Fruit fly (Drosophila melanogaster) whole organism, wandering third instar larva: ENCODE results near the gene Tnpo-SR.

Source experiments
- Abd-B ChIP-seq: fragments of >200 bp; optimal IDR thresholded peaks from 2 replicates; lab custom pipeline; 2017; ENCODE audit warnings: missing biosample characterization, missing genetic modification characterization
- CG32264 ChIP-seq: fragments of 200-800 bp; sonication (Bioruptor generic); optimal IDR thresholded peaks from 2 replicates; lab custom pipeline; 2016; ENCODE audit warnings: missing biosample characterization, missing genetic modification characterization
- CG9705 ChIP-seq: fragments of 200-800 bp; sonication (Bioruptor generic); optimal IDR thresholded peaks from 2 replicates; lab custom pipeline; 2018; ENCODE audit warnings: missing biosample characterization, mild to moderate bottlenecking, missing genetic modification characterization
- CrebA ChIP-seq: fragments of 200-800 bp; sonication (Bioruptor generic); optimal IDR thresholded peaks from 2 replicates; lab custom pipeline; 2016; ENCODE audit warnings: missing biosample characterization, mild to moderate bottlenecking, missing genetic modification characterization, borderline replicate concordance
- Dfd ChIP-seq: fragments of >200 bp; optimal IDR thresholded peaks from 2 replicates; lab custom pipeline; 2017; ENCODE audit warnings: missing biosample characterization, missing genetic modification characterization
- Dif ChIP-seq: fragments of 200-275, 200-300 bp; sonication (Bioruptor generic); optimal IDR thresholded peaks from 2 replicates; lab custom pipeline; 2018; ENCODE audit warnings: missing biosample characterization, missing genetic modification characterization; ENCODE audit not compliant: partially characterized antibody
- GATAd ChIP-seq: sonication (Bioruptor generic); optimal IDR thresholded peaks from 2 replicates; lab custom pipeline; 2016; ENCODE audit warnings: missing biosample characterization, missing genetic modification characterization
- HLH106 ChIP-seq: fragments of 200-800 bp; optimal IDR thresholded peaks from 3 replicates; lab custom pipeline; 2019; ENCODE audit warnings: missing biosample characterization, mild to moderate bottlenecking, missing genetic modification characterization, moderate library complexity
- Hnf4 ChIP-seq: fragments of 200-800 bp; sonication (Bioruptor generic); optimal IDR thresholded peaks from 2 replicates; lab custom pipeline; 2016; ENCODE audit warnings: missing biosample characterization, mild to moderate bottlenecking, missing genetic modification characterization
- Hr78 ChIP-seq: fragments of >200 bp; optimal IDR thresholded peaks from 2 replicates; lab custom pipeline; 2017; ENCODE audit warnings: missing biosample characterization, missing genetic modification characterization
- Hr83 ChIP-seq: fragments of 200-300 bp; sonication (Bioruptor generic); optimal IDR thresholded peaks from 2 replicates; lab custom pipeline; 2016; ENCODE audit warnings: missing biosample characterization, mild to moderate bottlenecking, missing genetic modification characterization, moderate library complexity; ENCODE audit not compliant: poor library complexity, severe bottlenecking
- Jra ChIP-seq: sonication (Bioruptor generic); optimal IDR thresholded peaks from 2 replicates; lab custom pipeline; 2016; ENCODE audit warnings: missing biosample characterization, missing genetic modification characterization
- Mio ChIP-seq: sonication (Bioruptor generic); optimal IDR thresholded peaks from 2 replicates; lab custom pipeline; 2016; ENCODE audit warnings: missing biosample characterization, missing genetic modification characterization
- Myc ChIP-seq: fragments of >200 bp; optimal IDR thresholded peaks from 2 replicates; lab custom pipeline; 2017
- N ChIP-seq: fragments of >200 bp; optimal IDR thresholded peaks from 2 replicates; lab custom pipeline; 2018; ENCODE audit warnings: missing biosample characterization, missing external identifiers, missing genetic modification characterization
- OdsH ChIP-seq: fragments of 200-800 bp; sonication (Bioruptor generic); optimal IDR thresholded peaks from 2 replicates; lab custom pipeline; 2016; ENCODE audit warnings: missing biosample characterization, mild to moderate bottlenecking, missing genetic modification characterization
- Rel ChIP-seq, 2 experiments: fragments of 200-800 bp; sonication (Bioruptor generic) in 1 of 2; optimal IDR thresholded peaks; 2 replicates in 1 of 2; 3 replicates in 1 of 2; lab custom pipeline; 2016 to 2019; ENCODE audit warnings: mild to moderate bottlenecking in 2 of 2, missing biosample characterization in 2 of 2, missing genetic modification characterization in 2 of 2, moderate library complexity in 1 of 2
- Sp1 ChIP-seq: fragments of 200-800 bp; sonication (Bioruptor generic); optimal IDR thresholded peaks from 3 replicates; lab custom pipeline; 2019; ENCODE audit warnings: missing biosample characterization, mild to moderate bottlenecking, missing genetic modification characterization, moderate library complexity
- Vsx2 ChIP-seq: fragments of 200-300, 225-300 bp; sonication (Bioruptor generic); optimal IDR thresholded peaks from 2 replicates; lab custom pipeline; 2018; ENCODE audit warnings: missing biosample characterization, missing genetic modification characterization; ENCODE audit not compliant: partially characterized antibody
- br ChIP-seq: fragments of 200-800 bp; sonication (Bioruptor generic); optimal IDR thresholded peaks from 2 replicates; lab custom pipeline; 2016; ENCODE audit warnings: missing biosample characterization, missing genetic modification characterization
- brk ChIP-seq: fragments of 200-800 bp; sonication (Bioruptor generic); optimal IDR thresholded peaks from 2 replicates; lab custom pipeline; 2016; ENCODE audit warnings: missing biosample characterization, mild to moderate bottlenecking, missing genetic modification characterization
- dl ChIP-seq, 2 experiments: fragments of 175-275, 200-275 bp in 1 of 2; fragments of 200-275 bp in 1 of 2; sonication (Bioruptor generic); optimal IDR thresholded peaks; lab custom pipeline; 2018; ENCODE audit warnings: mild to moderate bottlenecking in 2 of 2, missing biosample characterization in 2 of 2, missing genetic modification characterization in 2 of 2, moderate library complexity in 2 of 2; ENCODE audit not compliant: partially characterized antibody in 2 of 2, insufficient read depth in 1 of 2
- dmrt93B ChIP-seq: fragments of 200-800 bp; sonication (Bioruptor generic); optimal IDR thresholded peaks from 2 replicates; lab custom pipeline; 2018; ENCODE audit warnings: missing biosample characterization, mild to moderate bottlenecking, missing genetic modification characterization
- dsf ChIP-seq: sonication (Bioruptor generic); optimal IDR thresholded peaks from 2 replicates; lab custom pipeline; 2016; ENCODE audit warnings: missing biosample characterization, missing genetic modification characterization, borderline replicate concordance
- ey ChIP-seq: fragments of 200-800 bp; sonication (Bioruptor generic); optimal IDR thresholded peaks from 2 replicates; lab custom pipeline; 2016; ENCODE audit warnings: missing biosample characterization, missing genetic modification characterization
- foxo ChIP-seq, 2 experiments: fragments of 200-800 bp; sonication (Bioruptor generic); optimal IDR thresholded peaks; 2 replicates in 1 of 2; 3 replicates in 1 of 2; lab custom pipeline; 2016 to 2017; ENCODE audit warnings: missing biosample characterization in 2 of 2, missing genetic modification characterization in 2 of 2
- fru ChIP-seq: fragments of 200-800 bp; sonication (Bioruptor generic); optimal IDR thresholded peaks from 3 replicates; lab custom pipeline; 2016; ENCODE audit warnings: missing biosample characterization, mild to moderate bottlenecking, missing genetic modification characterization
- h ChIP-seq: fragments of 200-800 bp; sonication (Bioruptor generic); optimal IDR thresholded peaks from 3 replicates; lab custom pipeline; 2016; ENCODE audit warnings: missing biosample characterization, mild to moderate bottlenecking, missing genetic modification characterization
- jim ChIP-seq: fragments of 175-275, 200-325 bp; sonication (Bioruptor generic); optimal IDR thresholded peaks from 2 replicates; lab custom pipeline; 2016; ENCODE audit warnings: missing biosample characterization, mild to moderate bottlenecking, missing genetic modification characterization
- lola ChIP-seq: fragments of >200 bp; optimal IDR thresholded peaks from 2 replicates; lab custom pipeline; 2017; ENCODE audit warnings: missing biosample characterization, missing genetic modification characterization
- pan ChIP-seq: fragments of >200 bp; optimal IDR thresholded peaks from 2 replicates; lab custom pipeline; 2017
- psq ChIP-seq: fragments of 200-800 bp; sonication (Bioruptor generic); optimal IDR thresholded peaks from 3 replicates; lab custom pipeline; 2017; ENCODE audit warnings: missing biosample characterization, mild to moderate bottlenecking, missing genetic modification characterization, moderate library complexity
- rgr ChIP-seq: fragments of 200-800 bp; sonication (Bioruptor generic); optimal IDR thresholded peaks from 3 replicates; lab custom pipeline; 2016; ENCODE audit warnings: missing biosample characterization, mild to moderate bottlenecking, missing genetic modification characterization
- sage ChIP-seq: fragments of 200-800 bp; sonication (Bioruptor generic); optimal IDR thresholded peaks from 2 replicates; lab custom pipeline; 2016; ENCODE audit warnings: missing biosample characterization, mild to moderate bottlenecking, missing genetic modification characterization
- sv ChIP-seq: fragments of 200-800 bp; sonication (Bioruptor generic); optimal IDR thresholded peaks from 3 replicates; lab custom pipeline; 2016; ENCODE audit warnings: missing biosample characterization, missing genetic modification characterization
- tai ChIP-seq: sonication (Bioruptor generic); optimal IDR thresholded peaks from 2 replicates; lab custom pipeline; 2016; ENCODE audit warnings: missing biosample characterization, missing genetic modification characterization
- usp ChIP-seq: fragments of >200 bp; optimal IDR thresholded peaks from 2 replicates; lab custom pipeline; 2017; ENCODE audit warnings: missing biosample characterization, missing genetic modification characterization
- woc ChIP-seq: sonication (Bioruptor generic); optimal IDR thresholded peaks from 2 replicates; lab custom pipeline; 2016; ENCODE audit warnings: missing biosample characterization, mild to moderate bottlenecking, missing genetic modification characterization

Gene Tnpo-SR

dm6 chr2L:2751085-2751710 is 8.5 kb upstream of the Tnpo-SR start:
- TF ChIP-seq woc (no peak), Rel (GFP tag; optimal IDR thresholded peaks at IDR 0.05; lab: Kevin White, UChicago) (no peak), Rel (tag; optimal IDR thresholded peaks at IDR 0.05; lab: Kevin White, UChicago) (peak; percentile 70), Hnf4 (GFP tag; lab: Kevin White, UChicago) (peak; percentile 16), dl (GFP tag; optimal IDR thresholded peaks at IDR 0.05; lab: Kevin White, UChicago; ENCODE audit: insufficient read depth in 1 of 2, partially characterized antibody in 2 of 2) (peak in 1 of 2 experiments; percentile 13), Dif (GFP tag; lab: Kevin White, UChicago) (peak; percentile 57), Hr83 (GFP tag; lab: Kevin White, UChicago) (peak; percentile 1), OdsH (no peak), h (GFP tag; lab: Kevin White, UChicago) (peak; percentile 54)

- no peak for TF ChIP-seq usp (GFP tag; lab: Kevin White, UChicago)
- peak; percentile 92 for TF ChIP-seq woc
- no peak for TF ChIP-seq lola (GFP tag; lab: Kevin White, UChicago)
- TF ChIP-seq h (GFP tag; lab: Kevin White, UChicago): peak; percentile 96
- peak; percentile 65 for TF ChIP-seq dsf (GFP tag; lab: Kevin White, UChicago)
- TF ChIP-seq pan (lab: Kevin White, UChicago): no peak
- peak; percentile 98 for TF ChIP-seq OdsH
- TF ChIP-seq Sp1 (GFP tag; lab: Kevin White, UChicago): peak; percentile 98
- TF ChIP-seq Rel (GFP tag; optimal IDR thresholded peaks at IDR 0.05; lab: Kevin White, UChicago): peak; percentile 85
- peak; percentile 25 for TF ChIP-seq Rel (tag; optimal IDR thresholded peaks at IDR 0.05; lab: Kevin White, UChicago)
- peak; percentile 61 for TF ChIP-seq Dif (GFP tag; lab: Kevin White, UChicago)
- peak; percentile 97 for TF ChIP-seq br (GFP tag; lab: Kevin White, UChicago)
- peak; percentile 98 for TF ChIP-seq fru (GFP tag; lab: Kevin White, UChicago)
- peak; percentile 76 for TF ChIP-seq Dfd (GFP tag; lab: Kevin White, UChicago)
- peak; percentile 81 for TF ChIP-seq sv (GFP tag; lab: Kevin White, UChicago)
- peak; percentile 92 for TF ChIP-seq CG9705 (GFP tag; lab: Kevin White, UChicago)
- TF ChIP-seq Abd-B (GFP tag; lab: Kevin White, UChicago): no peak
- TF ChIP-seq dl (GFP tag; optimal IDR thresholded peaks at IDR 0.05; lab: Kevin White, UChicago; ENCODE audit: insufficient read depth in 1 of 2, partially characterized antibody in 2 of 2): peak; percentile 12 to 28
- peak; percentile 97 for TF ChIP-seq ey (GFP tag; lab: Kevin White, UChicago)
- TF ChIP-seq dmrt93B (GFP tag; lab: Kevin White, UChicago): peak; percentile 96
- no peak for TF ChIP-seq GATAd (GFP tag; lab: Kevin White, UChicago)
- TF ChIP-seq Hr83 (GFP tag; lab: Kevin White, UChicago): peak; percentile 87
- TF ChIP-seq foxo (GFP tag; optimal IDR thresholded peaks at IDR 0.05; lab: Kevin White, UChicago): peak; percentile 89 to 98
- no peak for TF ChIP-seq Vsx2 (GFP tag; lab: Kevin White, UChicago)
- TF ChIP-seq HLH106: peak; percentile 96
- no peak for TF ChIP-seq jim
- TF ChIP-seq sage (GFP tag; lab: Kevin White, UChicago): peak; percentile 85
- TF ChIP-seq CG32264: peak; percentile 82
- peak; percentile 76 for TF ChIP-seq Mio (GFP tag; lab: Kevin White, UChicago)
- peak; percentile 12 for TF ChIP-seq N (GFP tag; lab: Kevin White, UChicago)
- no peak for TF ChIP-seq tai (GFP tag; lab: Kevin White, UChicago)
- no peak for TF ChIP-seq CrebA
- TF ChIP-seq Hnf4 (GFP tag; lab: Kevin White, UChicago): peak; percentile 81
- no peak for TF ChIP-seq Hr78 (GFP tag; lab: Kevin White, UChicago)
- peak; percentile 95 for TF ChIP-seq rgr (GFP tag; lab: Kevin White, UChicago)
- TF ChIP-seq brk (GFP tag; lab: Kevin White, UChicago): peak; percentile 40
- TF ChIP-seq Jra (GFP tag; lab: Kevin White, UChicago): peak; percentile 90
- peak; percentile 93 for TF ChIP-seq psq
- TF ChIP-seq Myc: no peak
Observed at dm6 chr2L:2751904-2752459, 7.7 kb upstream of the Tnpo-SR start, which contains the start of gene Bacc. Bacc (plus strand) TSS chr2L:2752445.
